Worm (Caenorhabditis elegans) whole organism, L2 larva: ENCODE measurements around the gene F11C7.6.

Experiments
- F13H6.1 ChIP-seq: sonication (generic microtip); optimal IDR thresholded peaks from 2 replicates; lab custom pipeline; 2016; ENCODE audit warnings: missing genetic modification characterization, missing compliant biosample characterization
- egl-27 ChIP-seq: sonication (generic microtip); optimal IDR thresholded peaks from 3 replicates; lab custom pipeline; 2017; ENCODE audit warnings: missing biosample characterization, missing genetic modification reagents, missing genetic modification characterization
- ztf-11 ChIP-seq: sonication (generic microtip); optimal IDR thresholded peaks from 2 replicates; lab custom pipeline; 2017; ENCODE audit warnings: missing biosample characterization, missing genetic modification characterization

DNA sequence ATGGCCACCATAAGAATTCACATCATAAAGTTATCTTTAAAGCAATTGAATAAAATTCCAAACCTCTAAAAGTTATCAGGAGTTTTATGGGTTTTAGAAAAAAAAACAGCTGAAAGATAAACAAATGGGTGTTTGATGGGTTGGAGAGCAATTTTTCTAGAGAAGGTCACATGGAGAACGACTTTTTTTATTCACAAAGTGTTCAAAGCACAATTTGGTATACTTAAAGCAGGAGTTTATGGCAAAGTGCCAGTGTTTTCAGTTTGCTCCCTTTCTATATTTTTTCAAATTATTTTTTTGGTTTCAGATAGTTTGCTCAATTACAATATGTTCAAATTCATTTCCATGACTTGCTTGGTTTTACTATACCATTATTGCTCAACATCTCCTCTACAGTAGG lies at the start of gene F11C7.6:
- TF ChIP-seq egl-27 (tag; lab: Kevin White, UChicago) (no peak), F13H6.1 (tag; lab: Kevin White, UChicago) (no peak), ztf-11 (tag; lab: Kevin White, UChicago) (no peak)
